Worm (Caenorhabditis elegans) whole organism, young adult: ENCODE data around the gene D1005.2.

ENCODE experiments used
- B0019.2 ChIP-seq: fragments of 200-800 bp; sonication (Bioruptor generic); conservative IDR thresholded peaks from 2 replicates; pipeline ENCODE4 v1.3.6; 2022; ENCODE audit warnings: missing genetic modification reagents, missing genetic modification characterization, missing compliant biosample characterization
- B0261.1 ChIP-seq: sonication (generic microtip); optimal IDR thresholded peaks from 2 replicates; lab custom pipeline; 2016; ENCODE audit warnings: mild to moderate bottlenecking, missing genetic modification characterization, moderate library complexity, missing compliant biosample characterization
- B0336.3 ChIP-seq: fragments of 200-800 bp; sonication (Bioruptor generic); IDR thresholded peaks from 2 replicates; pipeline ENCODE4 v1.3.6; 2022; ENCODE audit warnings: missing genetic modification characterization, missing compliant biosample characterization
- C06A6.2 ChIP-seq: fragments of 200-800 bp; sonication (Bioruptor generic); conservative IDR thresholded peaks from 2 replicates; pipeline ENCODE4 v1.3.6; 2022; ENCODE audit warnings: missing genetic modification characterization, missing compliant biosample characterization
- D2030.7 ChIP-seq: fragments of 200-800 bp; sonication (Bioruptor generic); IDR thresholded peaks from 2 replicates; pipeline ENCODE4 v1.3.6; 2022; ENCODE audit warnings: missing genetic modification reagents, missing genetic modification characterization, missing compliant biosample characterization
- F33H1.4 ChIP-seq: fragments of 200-800 bp; sonication (Bioruptor generic); IDR thresholded peaks from 2 replicates; pipeline ENCODE4 v1.3.6; 2022; ENCODE audit warnings: missing genetic modification reagents, missing genetic modification characterization, missing compliant biosample characterization
- F49E8.2 ChIP-seq: sonication (generic microtip); optimal IDR thresholded peaks from 3 replicates; lab custom pipeline; 2017; ENCODE audit warnings: missing genetic modification characterization, mild to moderate bottlenecking, missing compliant biosample characterization, antibody characterized with exemption, moderate library complexity; ENCODE audit not compliant: insufficient read depth
- F57A8.1 ChIP-seq: fragments of 200-800 bp; sonication (Bioruptor generic); optimal IDR thresholded peaks from 2 replicates; lab custom pipeline; 2018; ENCODE audit warnings: mild to moderate bottlenecking, missing genetic modification characterization, moderate library complexity, missing compliant biosample characterization
- K11D2.4 ChIP-seq: fragments of 200-800 bp; sonication (Bioruptor generic); IDR thresholded peaks from 2 replicates; pipeline ENCODE4 v1.3.6; 2022; ENCODE audit warnings: missing genetic modification reagents, missing genetic modification characterization, missing compliant biosample characterization
- T07F8.4 ChIP-seq: sonication (generic microtip); optimal IDR thresholded peaks from 2 replicates; lab custom pipeline; 2016; ENCODE audit warnings: mild to moderate bottlenecking, missing genetic modification characterization, moderate library complexity, missing compliant biosample characterization
- Y53G8AR.9 ChIP-seq: fragments of 200-800 bp; sonication (Bioruptor generic); conservative IDR thresholded peaks from 2 replicates; pipeline ENCODE4 v1.3.6; 2022; ENCODE audit warnings: missing genetic modification reagents, missing genetic modification characterization, missing compliant biosample characterization
- Y67H2A.10 ChIP-seq: fragments of 200-800 bp; sonication (Bioruptor generic); conservative IDR thresholded peaks from 2 replicates; pipeline ENCODE4 v1.3.6; 2022; ENCODE audit warnings: missing genetic modification reagents, missing genetic modification characterization, missing compliant biosample characterization
- ZK185.1 ChIP-seq: sonication (generic microtip); optimal IDR thresholded peaks from 2 replicates; lab custom pipeline; 2016; ENCODE audit warnings: mild to moderate bottlenecking, missing genetic modification characterization, missing compliant biosample characterization; ENCODE audit not compliant: poor library complexity, severe bottlenecking
- chd-7 ChIP-seq: sonication (generic microtip); optimal IDR thresholded peaks from 2 replicates; lab custom pipeline; 2016; ENCODE audit warnings: mild to moderate bottlenecking, missing genetic modification characterization, moderate library complexity, missing compliant biosample characterization
- die-1 ChIP-seq: sonication (generic microtip); optimal IDR thresholded peaks from 2 replicates; lab custom pipeline; 2016; ENCODE audit warnings: missing genotype, mild to moderate bottlenecking, missing genetic modification characterization, missing compliant biosample characterization
- dpff-1 ChIP-seq: sonication (generic microtip); optimal IDR thresholded peaks from 2 replicates; lab custom pipeline; 2017; ENCODE audit warnings: mild to moderate bottlenecking, missing genetic modification characterization, missing compliant biosample characterization
- egl-44 ChIP-seq: fragments of 200-800 bp; sonication (Bioruptor generic); IDR thresholded peaks from 2 replicates; pipeline ENCODE4 v1.3.6; 2022; ENCODE audit warnings: missing genetic modification reagents, missing genetic modification characterization, missing compliant biosample characterization
- gei-17 ChIP-seq: fragments of 200-800 bp; sonication (Bioruptor generic); optimal IDR thresholded peaks from 2 replicates; lab custom pipeline; 2018; ENCODE audit warnings: mild to moderate bottlenecking, missing genetic modification characterization, missing compliant biosample characterization
- hlh-26 ChIP-seq: fragments of 200-800 bp; sonication (Bioruptor generic); conservative IDR thresholded peaks from 2 replicates; pipeline ENCODE4 v1.3.6; 2022; ENCODE audit warnings: missing genetic modification reagents, missing genetic modification characterization, missing compliant biosample characterization
- hrde-1 ChIP-seq: sonication (generic microtip); optimal IDR thresholded peaks from 2 replicates; lab custom pipeline; 2016; ENCODE audit warnings: missing genetic modification characterization, mild to moderate bottlenecking, missing compliant biosample characterization, moderate library complexity, missing genotype, missing genetic modification reagents, borderline replicate concordance
- let-526 ChIP-seq: fragments of 200-800 bp; sonication (Bioruptor generic); IDR thresholded peaks from 2 replicates; pipeline ENCODE4 v1.3.6; 2022; ENCODE audit warnings: missing genetic modification reagents, missing genetic modification characterization, missing compliant biosample characterization
- lin-40 ChIP-seq: sonication (generic microtip); optimal IDR thresholded peaks from 2 replicates; lab custom pipeline; 2016; ENCODE audit warnings: missing genetic modification characterization, mild to moderate bottlenecking, missing compliant biosample characterization, missing genotype, missing genetic modification reagents
- lin-54 ChIP-seq: fragments of 200-800 bp; sonication (Bioruptor generic); optimal IDR thresholded peaks from 2 replicates; lab custom pipeline; 2018; ENCODE audit warnings: mild to moderate bottlenecking, missing genetic modification characterization, missing compliant biosample characterization
- lsy-27 ChIP-seq: sonication (generic microtip); optimal IDR thresholded peaks from 2 replicates; lab custom pipeline; 2017; ENCODE audit warnings: missing genetic modification characterization, mild to moderate bottlenecking, missing compliant biosample characterization, antibody characterized with exemption, missing genotype, borderline replicate concordance; ENCODE audit not compliant: insufficient read depth
- madf-10 ChIP-seq: sonication (generic microtip); optimal IDR thresholded peaks from 2 replicates; lab custom pipeline; 2016; ENCODE audit warnings: mild to moderate bottlenecking, missing genetic modification characterization, missing compliant biosample characterization
- madf-3 ChIP-seq: fragments of 200-800 bp; sonication (Bioruptor generic); IDR thresholded peaks from 2 replicates; pipeline ENCODE4 v1.3.6; 2022; ENCODE audit warnings: missing genetic modification reagents, missing genetic modification characterization, missing compliant biosample characterization
- mcd-1 ChIP-seq: fragments of 200-800 bp; sonication (Bioruptor generic); IDR thresholded peaks from 2 replicates; pipeline ENCODE4 v1.3.6; 2022; ENCODE audit warnings: missing genetic modification reagents, missing genetic modification characterization, missing compliant biosample characterization
- nhr-179 ChIP-seq: sonication (generic microtip); optimal IDR thresholded peaks from 2 replicates; lab custom pipeline; 2016; ENCODE audit warnings: mild to moderate bottlenecking, missing genetic modification characterization, missing compliant biosample characterization
- nhr-80 ChIP-seq: sonication (generic microtip); optimal IDR thresholded peaks from 2 replicates; lab custom pipeline; 2016; ENCODE audit warnings: missing genetic modification characterization, missing compliant biosample characterization
- rec-8 ChIP-seq, 2 experiments: sonication (generic microtip); optimal IDR thresholded peaks; 2 replicates each; lab custom pipeline; 2016; ENCODE audit warnings: mild to moderate bottlenecking in 2 of 2, missing genetic modification characterization in 2 of 2, missing genetic modification reagents in 2 of 2, missing genotype in 2 of 2, missing biosample characterization in 1 of 2, missing compliant biosample characterization in 1 of 2, moderate library complexity in 1 of 2
- repo-1 ChIP-seq: sonication (generic microtip); optimal IDR thresholded peaks from 2 replicates; lab custom pipeline; 2017; ENCODE audit warnings: mild to moderate bottlenecking, missing genetic modification characterization, missing compliant biosample characterization
- rpc-1 ChIP-seq, 2 experiments: fragments of 150-350 bp in 1 of 2; sonication (generic microtip) in 1 of 2; optimal IDR thresholded peaks; 2 replicates each; lab custom pipeline; 2014 to 2018; ENCODE audit warnings: missing biosample characterization in 1 of 2, missing genetic modification characterization in 1 of 2, missing genetic modification reagents in 1 of 2, missing genotype in 1 of 2
- snpc-1.1 ChIP-seq: sonication (generic microtip); optimal IDR thresholded peaks from 2 replicates; lab custom pipeline; 2017; ENCODE audit warnings: missing genetic modification characterization, mild to moderate bottlenecking, missing compliant biosample characterization, antibody characterized with exemption, moderate library complexity, missing genotype, missing genetic modification reagents; ENCODE audit not compliant: insufficient read depth
- somi-1 ChIP-seq: fragments of 200-800 bp; sonication (Bioruptor generic); optimal IDR thresholded peaks from 2 replicates; lab custom pipeline; 2018; ENCODE audit warnings: mild to moderate bottlenecking, missing genetic modification characterization, missing compliant biosample characterization
- tbp1 ChIP-seq: fragments of 200-800 bp; sonication (Bioruptor generic); optimal IDR thresholded peaks from 2 replicates; lab custom pipeline; 2018; ENCODE audit warnings: mild to moderate bottlenecking, missing genetic modification characterization, missing compliant biosample characterization
- ztf-18 ChIP-seq: sonication (generic microtip); optimal IDR thresholded peaks from 2 replicates; lab custom pipeline; 2016; ENCODE audit warnings: missing genotype, mild to moderate bottlenecking, missing genetic modification characterization, missing compliant biosample characterization
- ztf-26 ChIP-seq: sonication (generic microtip); optimal IDR thresholded peaks from 2 replicates; lab custom pipeline; 2017; ENCODE audit warnings: missing genetic modification characterization, missing compliant biosample characterization

D1005.2 gene

ce11 chrX:1477932-1478331, 19.1 kb downstream of the D1005.2 start (continued):
- TF ChIP-seq nhr-179 (tag; lab: Kevin White, UChicago): no peak
- no peak for TF ChIP-seq F49E8.2 (tag; lab: Kevin White, UChicago)
- TF ChIP-seq tbp1 (GFP tag; lab: Kevin White, UChicago): peak; percentile 33
- TF ChIP-seq somi-1 (GFP tag; lab: Kevin White, UChicago): peak; percentile 3
- no peak for TF ChIP-seq K11D2.4 (GFP tag; lab: Robert Waterston, UW)
- TF ChIP-seq dpff-1 (tag; lab: Kevin White, UChicago): no peak
- no peak for TF ChIP-seq ztf-18 (tag; lab: Kevin White, UChicago)
- peak; percentile 64 for TF ChIP-seq lin-40 (tag; lab: Kevin White, UChicago)
- TF ChIP-seq madf-3 (GFP tag; lab: Robert Waterston, UW): no peak
- TF ChIP-seq gei-17 (GFP tag; lab: Kevin White, UChicago): no peak
- no peak for TF ChIP-seq snpc-1.1 (tag; lab: Kevin White, UChicago)
- TF ChIP-seq D2030.7 (GFP tag; lab: Robert Waterston, UW): no peak
- no peak for TF ChIP-seq let-526 (GFP tag; lab: Robert Waterston, UW)
- no peak for TF ChIP-seq B0019.2 (GFP tag; lab: Robert Waterston, UW)
- TF ChIP-seq rpc-1 (optimal IDR thresholded peaks at IDR 0.05; lab: Kevin White, UChicago): no peak
- TF ChIP-seq rpc-1 (tag; optimal IDR thresholded peaks at IDR 0.05; lab: Kevin White, UChicago): no peak
- no peak for TF ChIP-seq chd-7
- no peak for TF ChIP-seq madf-10
- no peak for TF ChIP-seq B0261.1 (tag; lab: Kevin White, UChicago)
- TF ChIP-seq repo-1: no peak
- peak; percentile 71 for TF ChIP-seq nhr-80 (tag; lab: Kevin White, UChicago)
- no peak for TF ChIP-seq Y53G8AR.9 (GFP tag; lab: Robert Waterston, UW)
- TF ChIP-seq lin-54 (GFP tag; lab: Kevin White, UChicago): peak; percentile 7
- TF ChIP-seq F57A8.1: no peak
- TF ChIP-seq B0336.3 (GFP tag; lab: Robert Waterston, UW): no peak
- TF ChIP-seq lsy-27 (tag; lab: Kevin White, UChicago): no peak
- TF ChIP-seq ztf-26 (tag; lab: Kevin White, UChicago): peak; percentile 85
- TF ChIP-seq rec-8 (tag; optimal IDR thresholded peaks at IDR 0.05; lab: Kevin White, UChicago): no peak
- no peak for TF ChIP-seq Y67H2A.10 (GFP tag; lab: Robert Waterston, UW)
- TF ChIP-seq mcd-1 (GFP tag; lab: Robert Waterston, UW): peak; percentile 11; the same call in 1 of the 2 replicates
- TF ChIP-seq F33H1.4: no peak

DNA sequence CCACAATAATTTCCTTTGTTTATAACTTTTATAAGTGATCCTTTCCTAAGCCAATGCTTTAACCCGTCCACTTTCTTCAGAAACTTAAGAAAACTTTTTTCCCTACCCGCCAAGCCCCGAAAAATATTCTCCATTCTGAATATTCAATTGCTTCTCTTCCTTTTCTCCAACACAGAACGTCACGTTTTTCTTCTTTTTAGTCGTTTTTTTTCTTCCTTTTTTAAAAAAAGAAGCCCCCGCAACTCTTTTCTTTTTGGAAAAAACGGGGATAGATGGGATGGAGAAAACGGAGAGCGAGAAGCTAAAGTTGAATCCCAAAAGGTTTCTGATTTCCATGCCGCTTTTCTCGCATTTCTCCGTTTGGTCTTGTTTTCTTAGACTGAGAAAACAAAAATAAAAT, 19.7 kb downstream of the D1005.2 start:
- TF ChIP-seq die-1 (tag; lab: Kevin White, UChicago) (no peak), egl-44 (GFP tag; lab: Robert Waterston, UW) (no peak), ZK185.1 (tag; lab: Kevin White, UChicago) (no peak), C06A6.2 (no peak), hlh-26 (GFP tag; lab: Robert Waterston, UW) (no peak), hrde-1 (tag; lab: Kevin White, UChicago) (no peak), T07F8.4 (tag; lab: Kevin White, UChicago) (no peak)
- TF ChIP-seq, all 124 proteins: peak for 0
